Fruit fly (Drosophila melanogaster) whole organism, embryonic: ENCODE measurements around the gene TMEM216.

Experiments used
- Abd-B ChIP-seq: fragments of 200-800 bp; sonication (Bioruptor generic); optimal IDR thresholded peaks from 2 replicates; lab custom pipeline; 2018; ENCODE audit warnings: missing biosample characterization, mild to moderate bottlenecking, missing genetic modification characterization, moderate library complexity
- Adf1 ChIP-seq: fragments of 200-800 bp; sonication (Bioruptor generic); IDR thresholded peaks from 2 replicates; pipeline ENCODE4 v1.3.6; 2022; ENCODE audit warnings: missing biosample characterization, missing genetic modification characterization
- Aef1 ChIP-seq: fragments of 200-800 bp; sonication (Bioruptor generic); IDR thresholded peaks from 3 replicates; pipeline ENCODE4 v1.3.6; 2022; ENCODE audit warnings: missing biosample characterization, missing genetic modification characterization
- Atf3 ChIP-seq: fragments of 200-800 bp; sonication (Bioruptor generic); optimal IDR thresholded peaks from 3 replicates; lab custom pipeline; 2016; ENCODE audit warnings: missing biosample characterization, missing genetic modification characterization
- Awh ChIP-seq: fragments of 200-800 bp; sonication (Bioruptor generic); IDR thresholded peaks from 2 replicates; pipeline ENCODE4, ENCODE4 v1.3.6; 2022; ENCODE audit warnings: missing biosample characterization, missing genetic modification characterization
- Blimp-1 ChIP-seq: fragments of 200-800 bp; sonication (Bioruptor generic); optimal IDR thresholded peaks from 3 replicates; lab custom pipeline; 2018; ENCODE audit warnings: missing biosample characterization, missing genetic modification characterization, mild to moderate bottlenecking, moderate library complexity, missing genetic modification reagents
- CG11398 ChIP-seq: fragments of 200-800 bp; sonication (Bioruptor generic); optimal IDR thresholded peaks from 2 replicates; lab custom pipeline; 2016; ENCODE audit warnings: missing biosample characterization, missing genetic modification characterization
- CG12071 ChIP-seq: fragments of 200-800 bp; sonication (Bioruptor generic); optimal IDR thresholded peaks from 3 replicates; lab custom pipeline; 2018; ENCODE audit warnings: missing biosample characterization, mild to moderate bottlenecking, missing genetic modification characterization
- CG12769 ChIP-seq: fragments of 200-800 bp; sonication (Bioruptor generic); optimal IDR thresholded peaks from 2 replicates; lab custom pipeline; 2019; ENCODE audit warnings: missing biosample characterization, mild to moderate bottlenecking, missing genetic modification characterization, moderate library complexity
- CG13894 ChIP-seq: fragments of 200-800 bp; sonication (Bioruptor generic); optimal IDR thresholded peaks from 3 replicates; lab custom pipeline; 2018; ENCODE audit warnings: missing biosample characterization, mild to moderate bottlenecking, missing genetic modification characterization, moderate library complexity
- CG14050 ChIP-seq: fragments of 200-800 bp; sonication (Bioruptor generic); IDR thresholded peaks from 3 replicates; pipeline ENCODE4 v1.3.6; 2022; ENCODE audit warnings: missing biosample characterization, missing genetic modification characterization
- CG14965 ChIP-seq: fragments of 200-800 bp; sonication (Bioruptor generic); optimal IDR thresholded peaks from 2 replicates; lab custom pipeline; 2016; ENCODE audit warnings: missing biosample characterization, missing genetic modification characterization, borderline replicate concordance
- CG16815 ChIP-seq: fragments of 200-800 bp; sonication (Bioruptor generic); optimal IDR thresholded peaks from 3 replicates; lab custom pipeline; 2017; ENCODE audit warnings: missing biosample characterization, mild to moderate bottlenecking, missing genetic modification characterization
- CG17361 ChIP-seq: fragments of 200-800 bp; sonication (Bioruptor generic); IDR thresholded peaks from 3 replicates; pipeline ENCODE4 v1.3.6; 2022; ENCODE audit warnings: missing biosample characterization, missing genetic modification characterization
- CG17829 ChIP-seq: fragments of 200-800 bp; optimal IDR thresholded peaks from 2 replicates; lab custom pipeline; 2019; ENCODE audit warnings: missing biosample characterization, mild to moderate bottlenecking, missing genetic modification characterization, moderate library complexity
- CG18262 ChIP-seq: fragments of 200-800 bp; optimal IDR thresholded peaks from 3 replicates; lab custom pipeline; 2019; ENCODE audit warnings: missing biosample characterization, mild to moderate bottlenecking, missing genetic modification characterization, moderate library complexity
- CG18476 ChIP-seq: fragments of 200-800 bp; sonication (Bioruptor generic); optimal IDR thresholded peaks from 2 replicates; lab custom pipeline; 2016; ENCODE audit warnings: missing biosample characterization, mild to moderate bottlenecking, missing genetic modification characterization
- CG18599 ChIP-seq: fragments of 200-800 bp; sonication (Bioruptor generic); optimal IDR thresholded peaks from 3 replicates; lab custom pipeline; 2017; ENCODE audit warnings: missing biosample characterization, missing genetic modification characterization, mild to moderate bottlenecking, moderate library complexity, missing genetic modification reagents
- CG18764 ChIP-seq: fragments of 200-800 bp; sonication (Bioruptor generic); optimal IDR thresholded peaks from 3 replicates; lab custom pipeline; 2016; ENCODE audit warnings: missing biosample characterization, missing genetic modification characterization
- CG30403 ChIP-seq: fragments of 200-800 bp; sonication (Bioruptor generic); optimal IDR thresholded peaks from 3 replicates; lab custom pipeline; 2016; ENCODE audit warnings: missing biosample characterization, missing genetic modification characterization
- CG4328 ChIP-seq: fragments of 200-800 bp; sonication (Bioruptor generic); optimal IDR thresholded peaks from 3 replicates; lab custom pipeline; 2017; ENCODE audit warnings: missing biosample characterization, missing genetic modification reagents, missing genetic modification characterization
- CG7271 ChIP-seq: fragments of 200-800 bp; sonication (Bioruptor generic); optimal IDR thresholded peaks from 2 replicates; lab custom pipeline; 2018; ENCODE audit warnings: missing biosample characterization, mild to moderate bottlenecking, missing genetic modification characterization, moderate library complexity
- CG7839 ChIP-seq: fragments of 200-800 bp; sonication (Bioruptor generic); optimal IDR thresholded peaks from 3 replicates; lab custom pipeline; 2018; ENCODE audit warnings: missing biosample characterization, mild to moderate bottlenecking, missing genetic modification characterization, moderate library complexity
- CG8281 ChIP-seq: fragments of 200-800 bp; sonication (Bioruptor generic); optimal IDR thresholded peaks from 2 replicates; lab custom pipeline; 2018; ENCODE audit warnings: missing biosample characterization, mild to moderate bottlenecking, missing genetic modification characterization, moderate library complexity
- CG9797 ChIP-seq: fragments of 200-800 bp; sonication (Bioruptor generic); optimal IDR thresholded peaks from 3 replicates; lab custom pipeline; 2018; ENCODE audit warnings: missing biosample characterization, mild to moderate bottlenecking, missing genetic modification characterization
- CG9932 ChIP-seq: fragments of 200-800 bp; sonication (Bioruptor generic); IDR thresholded peaks from 2 replicates; pipeline ENCODE4 v1.3.6; 2022; ENCODE audit warnings: missing biosample characterization, missing genetic modification characterization
- Dfd ChIP-seq, 2 experiments: fragments of >200 bp; optimal IDR thresholded peaks; 2 replicates each; lab custom pipeline; 2017; ENCODE audit warnings: missing biosample characterization in 2 of 2, missing genetic modification characterization in 2 of 2
- Hmr ChIP-seq: fragments of 200-800 bp; sonication (Bioruptor generic); optimal IDR thresholded peaks from 3 replicates; lab custom pipeline; 2017; ENCODE audit warnings: mild to moderate bottlenecking, missing biosample characterization, missing genetic modification reagents, missing genetic modification characterization
- Hsf ChIP-seq: fragments of 200-800 bp; sonication (Bioruptor generic); optimal IDR thresholded peaks from 3 replicates; lab custom pipeline; 2016; ENCODE audit warnings: missing biosample characterization, missing genetic modification characterization
- Lim3 ChIP-seq: fragments of 200-800 bp; sonication (Bioruptor generic); IDR thresholded peaks from 2 replicates; pipeline ENCODE4 v1.3.6; 2022; ENCODE audit warnings: missing biosample characterization, missing genetic modification characterization
- Lpt ChIP-seq: fragments of >200 bp; optimal IDR thresholded peaks from 2 replicates; lab custom pipeline; 2018; ENCODE audit warnings: missing biosample characterization, missing genetic modification characterization
- Trl ChIP-seq, 3 experiments: fragments of >200 bp in 2 of 3; fragments of 200-800 bp in 1 of 3; sonication (Bioruptor generic) in 1 of 3; optimal IDR thresholded peaks; 2 replicates in 1 of 3; 3 replicates in 2 of 3; lab custom pipeline; 2016 to 2017; ENCODE audit warnings: missing biosample characterization in 1 of 3, missing genetic modification characterization in 1 of 3
- Xbp1 ChIP-seq: fragments of 200-800 bp; sonication (Bioruptor generic); optimal IDR thresholded peaks from 3 replicates; lab custom pipeline; 2016; ENCODE audit warnings: missing biosample characterization, mild to moderate bottlenecking, missing genetic modification characterization
- amos ChIP-seq: fragments of 200-800 bp; sonication (Bioruptor generic); IDR thresholded peaks from 2 replicates; pipeline ENCODE4 v1.3.6; 2022; ENCODE audit warnings: missing biosample characterization, missing genetic modification characterization; ENCODE audit not compliant: partially characterized antibody
- ase ChIP-seq: fragments of 200-800 bp; sonication (Bioruptor generic); IDR thresholded peaks from 3 replicates; pipeline ENCODE4 v1.3.6; 2022; ENCODE audit warnings: missing biosample characterization, missing genetic modification characterization
- br ChIP-seq: fragments of >200 bp; optimal IDR thresholded peaks from 2 replicates; lab custom pipeline; 2017
- caup ChIP-seq: fragments of 200-800 bp; sonication (Bioruptor generic); optimal IDR thresholded peaks from 3 replicates; lab custom pipeline; 2017; ENCODE audit warnings: missing biosample characterization, mild to moderate bottlenecking, missing genetic modification characterization, moderate library complexity; ENCODE audit not compliant: severe bottlenecking
- cwo ChIP-seq: fragments of 200-800 bp; sonication (Bioruptor generic); optimal IDR thresholded peaks from 3 replicates; lab custom pipeline; 2017; ENCODE audit warnings: missing biosample characterization, missing genetic modification characterization, mild to moderate bottlenecking, moderate library complexity, missing genetic modification reagents
- da ChIP-seq: fragments of 200-800 bp; sonication (Bioruptor generic); optimal IDR thresholded peaks from 2 replicates; lab custom pipeline; 2016; ENCODE audit warnings: missing biosample characterization, missing genetic modification characterization
- fd96Cb ChIP-seq: fragments of 200-800 bp; sonication (Bioruptor generic); optimal IDR thresholded peaks from 2 replicates; lab custom pipeline; 2018; ENCODE audit warnings: missing biosample characterization, mild to moderate bottlenecking, missing genetic modification characterization, moderate library complexity
- fru ChIP-seq: fragments of >200 bp; optimal IDR thresholded peaks from 2 replicates; lab custom pipeline; 2017
- gcm ChIP-seq: fragments of 200-800 bp; sonication (Bioruptor generic); optimal IDR thresholded peaks from 2 replicates; lab custom pipeline; 2019; ENCODE audit warnings: missing biosample characterization, mild to moderate bottlenecking, missing genetic modification characterization, moderate library complexity
- gfzf ChIP-seq: fragments of 200-800 bp; sonication (Bioruptor generic); optimal IDR thresholded peaks from 2 replicates; lab custom pipeline; 2016; ENCODE audit warnings: missing biosample characterization, mild to moderate bottlenecking, missing genetic modification characterization, moderate library complexity
- gsb ChIP-seq: fragments of 200-800 bp; sonication (Bioruptor generic); IDR thresholded peaks from 2 replicates; pipeline ENCODE4 v1.3.6; 2022; ENCODE audit warnings: missing biosample characterization, missing genetic modification characterization
- pb ChIP-seq: fragments of 200-800 bp; sonication (Bioruptor generic); optimal IDR thresholded peaks from 3 replicates; lab custom pipeline; 2016; ENCODE audit warnings: missing biosample characterization, missing genetic modification characterization
- scrt ChIP-seq: fragments of 200-800 bp; sonication (Bioruptor generic); optimal IDR thresholded peaks from 2 replicates; lab custom pipeline; 2018; ENCODE audit warnings: missing biosample characterization, mild to moderate bottlenecking, missing genetic modification characterization, moderate library complexity
- tll ChIP-seq, 2 experiments: fragments of 200-800 bp in 1 of 2; fragments of >200 bp in 1 of 2; sonication (Bioruptor generic) in 1 of 2; optimal IDR thresholded peaks; 2 replicates each; lab custom pipeline; 2017 to 2019; ENCODE audit warnings: missing biosample characterization in 2 of 2, missing genetic modification characterization in 2 of 2, mild to moderate bottlenecking in 1 of 2, moderate library complexity in 1 of 2

TMEM216 gene

dm6 chr3R:8711890-8712449 is 4.1 kb upstream of the TMEM216 start (continued):
- TF ChIP-seq CG4328 (GFP tag; lab: Kevin White, UChicago), result no peak
- TF ChIP-seq CG18262 (tag; lab: Kevin White, UChicago), result no peak
- TF ChIP-seq fru, result no peak
- no peak for TF ChIP-seq CG30403 (GFP tag; lab: Kevin White, UChicago)
- peak; percentile 20 for TF ChIP-seq Blimp-1 (GFP tag; lab: Kevin White, UChicago)
- TF ChIP-seq fd96Cb (tag; lab: Kevin White, UChicago), result no peak
- no peak for TF ChIP-seq gfzf (GFP tag; lab: Kevin White, UChicago)
- TF ChIP-seq CG11398 (GFP tag; lab: Kevin White, UChicago), result no peak
- no peak for TF ChIP-seq caup (GFP tag; lab: Kevin White, UChicago)
- no peak for TF ChIP-seq Abd-B
- TF ChIP-seq CG12071 (GFP tag; lab: Kevin White, UChicago), result no peak
- no peak for TF ChIP-seq Adf1 (GFP tag; lab: Robert Waterston, UW)
- no peak for TF ChIP-seq gsb (GFP tag; lab: Robert Waterston, UW)
- no peak for TF ChIP-seq CG13894
- peak; percentile 24 for TF ChIP-seq CG7839 (tag; lab: Kevin White, UChicago)
- TF ChIP-seq da, result no peak
- TF ChIP-seq cwo (GFP tag; lab: Kevin White, UChicago), result no peak
- no peak for TF ChIP-seq scrt (GFP tag; lab: Kevin White, UChicago)
- TF ChIP-seq CG16815 (GFP tag; lab: Kevin White, UChicago), result no peak
- TF ChIP-seq CG18764, result no peak
- TF ChIP-seq tll (GFP tag; optimal IDR thresholded peaks at IDR 0.05; lab: Kevin White, UChicago), result no peak
- no peak for TF ChIP-seq gcm
- no peak for TF ChIP-seq Aef1 (GFP tag; lab: Robert Waterston, UW)
- no peak for TF ChIP-seq Trl (optimal IDR thresholded peaks at IDR 0.05; lab: Kevin White, UChicago)
- TF ChIP-seq Trl (GFP tag; optimal IDR thresholded peaks at IDR 0.05; lab: Kevin White, UChicago), result no peak
- TF ChIP-seq CG7271 (tag; lab: Kevin White, UChicago), result no peak
- TF ChIP-seq Atf3, result no peak
- no peak for TF ChIP-seq CG14050 (GFP tag; lab: Robert Waterston, UW)
- TF ChIP-seq CG9797, result no peak
- no peak for TF ChIP-seq br (lab: Kevin White, UChicago)
- no peak for TF ChIP-seq Dfd (GFP tag; optimal IDR thresholded peaks at IDR 0.05; lab: Kevin White, UChicago)
- no peak for TF ChIP-seq CG17361 (GFP tag; lab: Robert Waterston, UW)
- no peak for TF ChIP-seq amos (GFP tag; lab: Robert Waterston, UW)
- TF ChIP-seq CG8281 (tag; lab: Kevin White, UChicago), result no peak
- no peak for TF ChIP-seq CG12769 (tag; lab: Kevin White, UChicago)
- TF ChIP-seq Hmr (GFP tag; lab: Kevin White, UChicago), result no peak
- no peak for TF ChIP-seq CG14965 (GFP tag; lab: Kevin White, UChicago)
- TF ChIP-seq pb (GFP tag; lab: Kevin White, UChicago), result no peak
- TF ChIP-seq Lpt, result no peak
- TF ChIP-seq Xbp1 (GFP tag; lab: Kevin White, UChicago), result no peak
- TF ChIP-seq ase (GFP tag; lab: Robert Waterston, UW), result no peak
- TF ChIP-seq CG17829 (tag; lab: Kevin White, UChicago), result no peak
- TF ChIP-seq Lim3, result no peak
- no peak for TF ChIP-seq Hsf (GFP tag; lab: Kevin White, UChicago)
- peak; percentile 12 for TF ChIP-seq CG18599 (GFP tag; lab: Kevin White, UChicago)
- no peak for TF ChIP-seq Awh
- no peak for TF ChIP-seq CG9932 (GFP tag; lab: Robert Waterston, UW)
- TF ChIP-seq CG18476 (GFP tag; lab: Kevin White, UChicago), result no peak
